Fruit fly (Drosophila melanogaster) whole organism, embryonic: Measurements from ENCODE around the gene Art9.
A peak's percentile ranks its signal among the peaks of the same experiment; 100 is the strongest.

ENCODE experiments used
- ATbp ChIP-seq: fragments of 200-800 bp; sonication (Bioruptor generic); optimal IDR thresholded peaks from 2 replicates; lab custom pipeline; 2017; ENCODE audit warnings: missing biosample characterization, mild to moderate bottlenecking, missing genetic modification characterization, missing genetic modification reagents
- CG10321 ChIP-seq: fragments of 200-800 bp; sonication (Bioruptor generic); IDR thresholded peaks from 2 replicates; pipeline ENCODE4 v1.3.6; 2022; ENCODE audit warnings: missing biosample characterization, missing genetic modification characterization
- CG10565 ChIP-seq: fragments of 200-800 bp; sonication (Bioruptor generic); optimal IDR thresholded peaks from 3 replicates; lab custom pipeline; 2016; ENCODE audit warnings: missing biosample characterization, mild to moderate bottlenecking, missing genetic modification characterization
- CG10979 ChIP-seq: fragments of 200-800 bp; sonication (Bioruptor generic); optimal IDR thresholded peaks from 2 replicates; lab custom pipeline; 2018; ENCODE audit warnings: missing biosample characterization, mild to moderate bottlenecking, missing genetic modification characterization, moderate library complexity
- CG11504 ChIP-seq: fragments of 200-800 bp; sonication (Bioruptor generic); optimal IDR thresholded peaks from 3 replicates; lab custom pipeline; 2019; ENCODE audit warnings: missing biosample characterization, mild to moderate bottlenecking, missing genetic modification characterization, moderate library complexity
- CG11696 ChIP-seq: fragments of 200-800 bp; sonication (Bioruptor generic); IDR thresholded peaks from 2 replicates; pipeline ENCODE4 v1.3.6; 2022; ENCODE audit warnings: missing biosample characterization, missing genetic modification characterization
- CG12236 ChIP-seq: fragments of 200-800 bp; sonication (Bioruptor generic); optimal IDR thresholded peaks from 2 replicates; lab custom pipeline; 2016; ENCODE audit warnings: missing biosample characterization, missing genetic modification characterization
- CG14014 ChIP-seq: fragments of 200-800 bp; sonication (Bioruptor generic); IDR thresholded peaks from 2 replicates; pipeline ENCODE4 v1.3.6; 2022; ENCODE audit warnings: missing biosample characterization, missing genetic modification characterization
- CG15514 ChIP-seq: fragments of 200-800 bp; sonication (Bioruptor generic); optimal IDR thresholded peaks from 3 replicates; lab custom pipeline; 2017; ENCODE audit warnings: missing biosample characterization, missing genetic modification characterization, mild to moderate bottlenecking, moderate library complexity, missing genetic modification reagents
- CG1602 ChIP-seq: fragments of 200-800 bp; sonication (Bioruptor generic); optimal IDR thresholded peaks from 3 replicates; lab custom pipeline; 2016; ENCODE audit warnings: missing biosample characterization, missing genetic modification characterization
- CG18011 ChIP-seq: fragments of 200-800 bp; sonication (Bioruptor generic); optimal IDR thresholded peaks from 2 replicates; lab custom pipeline; 2017; ENCODE audit warnings: missing biosample characterization, missing genetic modification characterization, mild to moderate bottlenecking, moderate library complexity, missing genotype
- CG18619 ChIP-seq: fragments of 200-800 bp; sonication (Bioruptor generic); optimal IDR thresholded peaks from 3 replicates; lab custom pipeline; 2017; ENCODE audit warnings: missing biosample characterization, mild to moderate bottlenecking, missing genetic modification characterization
- CG2712 ChIP-seq: fragments of 200-800 bp; optimal IDR thresholded peaks from 3 replicates; lab custom pipeline; 2019; ENCODE audit warnings: missing biosample characterization, mild to moderate bottlenecking, missing genetic modification characterization, moderate library complexity
- CG2875 ChIP-seq: fragments of 200-800 bp; sonication (Bioruptor generic); optimal IDR thresholded peaks from 2 replicates; lab custom pipeline; 2017; ENCODE audit warnings: missing biosample characterization, mild to moderate bottlenecking, missing genetic modification characterization, missing genetic modification reagents
- CG3065 ChIP-seq: fragments of 200-800 bp; sonication (Bioruptor generic); optimal IDR thresholded peaks from 2 replicates; lab custom pipeline; 2016; ENCODE audit warnings: missing biosample characterization, missing genetic modification characterization
- CG31441 ChIP-seq: fragments of 200-800 bp; sonication (Bioruptor generic); IDR thresholded peaks from 2 replicates; pipeline ENCODE4 v1.3.6; 2022; ENCODE audit warnings: missing biosample characterization, missing genetic modification characterization
- CG32772 ChIP-seq: fragments of 200-800 bp; sonication (Bioruptor generic); IDR thresholded peaks from 2 replicates; pipeline ENCODE4 v1.3.6; 2022; ENCODE audit warnings: missing biosample characterization, missing genetic modification characterization
- CG9797 ChIP-seq: fragments of 200-800 bp; sonication (Bioruptor generic); optimal IDR thresholded peaks from 3 replicates; lab custom pipeline; 2018; ENCODE audit warnings: missing biosample characterization, mild to moderate bottlenecking, missing genetic modification characterization
- CG9876 ChIP-seq: fragments of 200-800 bp; sonication (Bioruptor generic); optimal IDR thresholded peaks from 2 replicates; lab custom pipeline; 2016; ENCODE audit warnings: missing biosample characterization, missing genetic modification characterization
- CG9932 ChIP-seq: fragments of 200-800 bp; sonication (Bioruptor generic); IDR thresholded peaks from 2 replicates; pipeline ENCODE4 v1.3.6; 2022; ENCODE audit warnings: missing biosample characterization, missing genetic modification characterization
- Dll ChIP-seq: fragments of 200-800 bp; sonication (Bioruptor generic); IDR thresholded peaks from 4 replicates; pipeline ENCODE4 v1.3.6; 2022; ENCODE audit warnings: missing biosample characterization, missing genetic modification characterization; ENCODE audit not compliant: partially characterized antibody
- Fer2 ChIP-seq: fragments of 200-800 bp; sonication (Bioruptor generic); optimal IDR thresholded peaks from 2 replicates; lab custom pipeline; 2018; ENCODE audit warnings: missing biosample characterization, mild to moderate bottlenecking, missing genetic modification characterization, moderate library complexity
- Kr ChIP-seq: fragments of 200-800 bp; sonication (Bioruptor generic); optimal IDR thresholded peaks from 2 replicates; lab custom pipeline; 2017; ENCODE audit warnings: missing biosample characterization, mild to moderate bottlenecking, missing genetic modification characterization
- Lhr ChIP-seq: fragments of 200-800 bp; sonication (Bioruptor generic); optimal IDR thresholded peaks from 3 replicates; lab custom pipeline; 2017; ENCODE audit warnings: mild to moderate bottlenecking, missing biosample characterization, missing genetic modification reagents, missing genetic modification characterization
- Oaz ChIP-seq: fragments of 200-800 bp; sonication (Bioruptor generic); IDR thresholded peaks from 2 replicates; pipeline ENCODE4 v1.3.6; 2022; ENCODE audit warnings: missing biosample characterization, missing genetic modification characterization
- Optix ChIP-seq: fragments of 200-800 bp; sonication (Bioruptor generic); IDR thresholded peaks from 3 replicates; pipeline ENCODE4 v1.3.6; 2022; ENCODE audit warnings: missing biosample characterization, missing genetic modification characterization
- bab2 ChIP-seq: fragments of 200-800 bp; sonication (Bioruptor generic); optimal IDR thresholded peaks from 2 replicates; lab custom pipeline; 2016; ENCODE audit warnings: missing biosample characterization, missing genetic modification characterization
- caup ChIP-seq: fragments of 200-800 bp; sonication (Bioruptor generic); optimal IDR thresholded peaks from 3 replicates; lab custom pipeline; 2017; ENCODE audit warnings: missing biosample characterization, mild to moderate bottlenecking, missing genetic modification characterization, moderate library complexity; ENCODE audit not compliant: severe bottlenecking
- chif ChIP-seq, 2 experiments: fragments of 200-800 bp; sonication (Bioruptor generic); optimal IDR thresholded peaks; 3 replicates each; lab custom pipeline; 2016; ENCODE audit warnings: missing biosample characterization in 2 of 2, missing genetic modification characterization in 2 of 2
- chn ChIP-seq: fragments of 200-800 bp; sonication (Bioruptor generic); optimal IDR thresholded peaks from 2 replicates; lab custom pipeline; 2016; ENCODE audit warnings: missing biosample characterization, missing genetic modification characterization
- dati ChIP-seq: fragments of 200-800 bp; sonication (Bioruptor generic); IDR thresholded peaks from 2 replicates; pipeline ENCODE4 v1.3.6; 2022; ENCODE audit warnings: missing biosample characterization, missing genetic modification characterization
- ewg ChIP-seq: fragments of 200-800 bp; sonication (Bioruptor generic); optimal IDR thresholded peaks from 3 replicates; lab custom pipeline; 2017; ENCODE audit warnings: mild to moderate bottlenecking, missing biosample characterization, missing genetic modification reagents, missing genetic modification characterization
- eyg ChIP-seq: fragments of 200-800 bp; sonication (Bioruptor generic); optimal IDR thresholded peaks from 3 replicates; lab custom pipeline; 2016; ENCODE audit warnings: missing biosample characterization, missing genetic modification characterization
- gem ChIP-seq: fragments of 200-800 bp; sonication (Bioruptor generic); optimal IDR thresholded peaks from 2 replicates; lab custom pipeline; 2019; ENCODE audit warnings: missing biosample characterization, mild to moderate bottlenecking, missing genetic modification characterization, moderate library complexity
- kni ChIP-seq: fragments of 200-800 bp; sonication (Bioruptor generic); optimal IDR thresholded peaks from 3 replicates; lab custom pipeline; 2017; ENCODE audit warnings: mild to moderate bottlenecking, missing biosample characterization, missing genetic modification reagents, missing genetic modification characterization
- lola ChIP-seq, 3 experiments: fragments of >200 bp in 2 of 3; fragments of 200-800 bp in 1 of 3; sonication (Bioruptor generic) in 1 of 3; optimal IDR thresholded peaks; 2 replicates each; lab custom pipeline; 2017 to 2019; ENCODE audit warnings: missing biosample characterization in 3 of 3, missing genetic modification characterization in 3 of 3, mild to moderate bottlenecking in 1 of 3, moderate library complexity in 1 of 3
- nerfin-1 ChIP-seq: fragments of 200-800 bp; sonication (Bioruptor generic); optimal IDR thresholded peaks from 3 replicates; lab custom pipeline; 2019; ENCODE audit warnings: missing biosample characterization, mild to moderate bottlenecking, missing genetic modification characterization, moderate library complexity
- p53 ChIP-seq: fragments of 200-800 bp; sonication (Bioruptor generic); optimal IDR thresholded peaks from 2 replicates; lab custom pipeline; 2016; ENCODE audit warnings: missing biosample characterization, missing genetic modification characterization
- pum ChIP-seq: fragments of 200-800 bp; sonication (Bioruptor generic); optimal IDR thresholded peaks from 2 replicates; lab custom pipeline; 2016; ENCODE audit warnings: missing biosample characterization, missing genetic modification characterization
- pzg ChIP-seq: fragments of 200-800 bp; sonication (Bioruptor generic); optimal IDR thresholded peaks from 3 replicates; lab custom pipeline; 2018; ENCODE audit warnings: missing biosample characterization, mild to moderate bottlenecking, missing genetic modification characterization, moderate library complexity
- sob ChIP-seq: fragments of 200-800 bp; sonication (Bioruptor generic); IDR thresholded peaks from 2 replicates; pipeline ENCODE4 v1.3.6; 2022; ENCODE audit warnings: missing biosample characterization, missing genetic modification characterization
- stc ChIP-seq: fragments of 200-800 bp; sonication (Bioruptor generic); IDR thresholded peaks from 2 replicates; pipeline ENCODE4 v1.3.6; 2022; ENCODE audit warnings: missing biosample characterization, missing genetic modification characterization
- stwl ChIP-seq: fragments of 200-800 bp; sonication (Bioruptor generic); optimal IDR thresholded peaks from 3 replicates; lab custom pipeline; 2018; ENCODE audit warnings: missing biosample characterization, mild to moderate bottlenecking, missing genetic modification characterization, moderate library complexity
- tna ChIP-seq: fragments of 200-800 bp; sonication (Bioruptor generic); IDR thresholded peaks from 2 replicates; pipeline ENCODE4 v1.3.6; 2022; ENCODE audit warnings: missing biosample characterization, missing genetic modification characterization; ENCODE audit not compliant: partially characterized antibody
- unc-4 ChIP-seq: fragments of 200-800 bp; sonication (Bioruptor generic); IDR thresholded peaks from 2 replicates; pipeline ENCODE4 v1.3.6; 2022; ENCODE audit warnings: missing biosample characterization, missing genetic modification characterization; ENCODE audit not compliant: partially characterized antibody
- unpg ChIP-seq: fragments of 200-800 bp; sonication (Bioruptor generic); optimal IDR thresholded peaks from 3 replicates; lab custom pipeline; 2018; ENCODE audit warnings: missing biosample characterization, mild to moderate bottlenecking, missing genetic modification characterization, moderate library complexity
- usp ChIP-seq: fragments of >200 bp; optimal IDR thresholded peaks from 2 replicates; lab custom pipeline; 2017; ENCODE audit warnings: missing biosample characterization, missing genetic modification characterization
- vnd ChIP-seq: fragments of 200-800 bp; sonication (Bioruptor generic); IDR thresholded peaks from 3 replicates; pipeline ENCODE4 v1.3.6; 2022; ENCODE audit warnings: missing biosample characterization, missing genetic modification characterization; ENCODE audit not compliant: partially characterized antibody

Gene Art9

DNA sequence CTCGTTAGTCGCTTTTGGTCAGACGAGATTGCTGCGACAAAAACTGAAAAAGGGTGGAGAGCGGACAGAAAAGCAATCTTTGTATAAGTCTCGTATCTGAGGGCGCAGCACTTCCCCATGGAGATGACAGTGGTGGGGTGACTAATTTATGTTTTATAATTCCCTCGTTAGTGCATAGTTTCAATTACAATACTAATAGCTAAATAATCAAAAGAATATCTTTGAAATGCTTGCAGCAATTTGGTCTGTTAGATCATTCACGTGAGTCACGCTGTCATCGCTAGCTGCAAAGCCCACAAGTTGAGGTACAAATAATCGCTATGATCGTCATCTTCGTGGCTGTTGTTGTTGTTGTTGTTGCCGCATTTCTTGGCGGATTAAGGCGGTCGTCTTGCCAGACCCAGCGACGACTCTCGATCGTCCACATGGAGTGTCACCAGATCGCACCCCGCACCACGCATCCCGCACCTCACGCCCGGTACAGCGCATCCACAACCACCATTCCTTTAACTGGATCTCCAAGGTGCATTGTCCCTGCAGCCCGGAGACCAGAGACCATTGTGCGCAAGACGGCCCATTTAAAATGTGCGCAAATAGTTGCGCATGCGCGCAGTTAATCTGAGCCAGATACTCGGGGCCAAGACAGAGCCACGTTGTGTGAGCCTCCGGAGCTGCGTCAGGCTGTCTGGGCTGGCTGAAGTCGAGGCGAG lies 21.3 kb downstream of the Art9 start (continued):
- TF ChIP-seq CG9932 (GFP tag; lab: Robert Waterston, UW) (no peak), CG18619 (GFP tag; lab: Kevin White, UChicago) (no peak), stwl (tag; lab: Kevin White, UChicago) (no peak), CG10321 (no peak), CG9797 (GFP tag; lab: Kevin White, UChicago) (no peak), CG32772 (peak; percentile 45; the same call in 1 of the 2 replicates), usp (GFP tag; lab: Kevin White, UChicago) (no peak), caup (GFP tag; lab: Kevin White, UChicago) (no peak), stc (GFP tag; lab: Robert Waterston, UW) (no peak), kni (GFP tag; lab: Kevin White, UChicago) (no peak)

DNA sequence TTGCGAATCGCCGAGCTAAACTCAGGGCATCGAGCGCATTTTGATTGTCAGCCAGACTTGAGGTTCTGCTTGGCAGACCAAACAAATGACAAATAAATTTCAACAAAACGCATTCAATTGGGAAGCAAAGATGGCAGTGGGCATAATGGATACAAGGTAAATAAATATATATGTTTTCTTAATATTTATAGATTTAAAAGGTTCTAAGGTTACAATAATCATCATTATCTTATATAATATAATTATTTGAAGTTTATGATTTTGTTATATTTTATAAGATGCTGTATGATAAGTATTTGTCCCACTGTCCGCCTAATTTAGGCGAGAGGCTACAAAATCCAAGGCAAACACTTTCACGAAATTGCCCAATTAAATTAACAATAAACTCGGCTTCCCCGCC lies 25.2 kb downstream of the Art9 start:
- TF ChIP-seq CG14014 (GFP tag; lab: Robert Waterston, UW) (no peak), eyg (GFP tag; lab: Kevin White, UChicago) (no peak), CG9797 (GFP tag; lab: Kevin White, UChicago) (no peak), CG2875 (GFP tag; lab: Kevin White, UChicago) (no peak), ATbp (GFP tag; lab: Kevin White, UChicago) (no peak), Kr (GFP tag; lab: Kevin White, UChicago) (no peak), pum (GFP tag; lab: Kevin White, UChicago) (no peak), pzg (GFP tag; lab: Kevin White, UChicago) (no peak), CG2712 (tag; lab: Kevin White, UChicago) (no peak), vnd (GFP tag; lab: Robert Waterston, UW) (no peak), CG12236 (no peak), CG10979 (tag; lab: Kevin White, UChicago) (peak; percentile 8), p53 (GFP tag; lab: Kevin White, UChicago) (no peak), unpg (GFP tag; lab: Kevin White, UChicago) (peak; percentile 5), sob (GFP tag; lab: Robert Waterston, UW) (no peak), chif (GFP tag; optimal IDR thresholded peaks at IDR 0.05; lab: Kevin White, UChicago) (no peak), bab2 (GFP tag; lab: Kevin White, UChicago) (no peak), chn (no peak), CG10565 (GFP tag; lab: Kevin White, UChicago) (no peak), CG3065 (no peak), dati (no peak), Lhr (GFP tag; lab: Kevin White, UChicago) (no peak), unc-4 (GFP tag; lab: Robert Waterston, UW) (no peak), CG31441 (GFP tag; lab: Robert Waterston, UW) (0 out of 2 replicates have a peak, but pooled peaks have one; percentile 29), CG11504 (tag; lab: Kevin White, UChicago) (peak; percentile 3), CG18011 (GFP tag; lab: Kevin White, UChicago) (no peak), Optix (GFP tag; lab: Robert Waterston, UW) (no peak), CG11696 (GFP tag; lab: Robert Waterston, UW) (no peak), tna (no peak), ewg (GFP tag; lab: Kevin White, UChicago) (no peak), gem (peak; percentile 15), nerfin-1 (no peak), Oaz (GFP tag; lab: Robert Waterston, UW) (no peak), lola (GFP tag; optimal IDR thresholded peaks at IDR 0.05; lab: Kevin White, UChicago) (no peak), Dll (GFP tag; lab: Robert Waterston, UW) (no peak), CG15514 (GFP tag; lab: Kevin White, UChicago) (no peak), CG9876 (GFP tag; lab: Kevin White, UChicago) (no peak), Fer2 (tag; lab: Kevin White, UChicago) (no peak), CG1602 (GFP tag; lab: Kevin White, UChicago) (no peak)
